Worm (Caenorhabditis elegans) whole organism, mixed stage, embryonic: ENCODE results near the gene str-37.

Experiments
- M03D4.4 ChIP-seq: sonication (generic microtip); optimal IDR thresholded peaks from 2 replicates; lab custom pipeline; 2017; ENCODE audit warnings: mild to moderate bottlenecking, missing genetic modification characterization, missing compliant biosample characterization
- bed-3 ChIP-seq: fragments of 200-800 bp; sonication (Bioruptor generic); optimal IDR thresholded peaks from 3 replicates; lab custom pipeline; 2018; ENCODE audit warnings: mild to moderate bottlenecking, missing genetic modification characterization, moderate library complexity, missing compliant biosample characterization
- blmp-1 ChIP-seq: fragments of 150-350 bp; optimal IDR thresholded peaks from 2 replicates; lab custom pipeline; 2014; ENCODE audit warnings: missing biosample characterization, missing genetic modification characterization
- ceh-43 ChIP-seq: fragments of 200-800 bp; sonication (Bioruptor generic); optimal IDR thresholded peaks from 2 replicates; lab custom pipeline; 2018; ENCODE audit warnings: mild to moderate bottlenecking, missing genetic modification characterization, moderate library complexity, missing compliant biosample characterization
- ces-1 ChIP-seq: fragments of 150-350 bp; optimal IDR thresholded peaks from 2 replicates; lab custom pipeline; 2014; ENCODE audit warnings: missing biosample characterization, missing genetic modification reagents, missing genetic modification characterization
- cnd-1 ChIP-seq: fragments of 200-800 bp; sonication (Bioruptor generic); optimal IDR thresholded peaks from 2 replicates; lab custom pipeline; 2018; ENCODE audit warnings: mild to moderate bottlenecking, missing genetic modification characterization, missing compliant biosample characterization
- drap-1 ChIP-seq: fragments of 200-800 bp; sonication (Bioruptor generic); optimal IDR thresholded peaks from 3 replicates; lab custom pipeline; 2018; ENCODE audit warnings: mild to moderate bottlenecking, missing genetic modification characterization, missing compliant biosample characterization
- elt-1 ChIP-seq: sonication (generic microtip); optimal IDR thresholded peaks from 2 replicates; lab custom pipeline; 2017; ENCODE audit warnings: missing genetic modification characterization, mild to moderate bottlenecking, missing compliant biosample characterization, antibody characterized with exemption, moderate library complexity, borderline replicate concordance; ENCODE audit not compliant: insufficient read depth
- elt-3 ChIP-seq: fragments of 150-350 bp; optimal IDR thresholded peaks from 2 replicates; lab custom pipeline; 2014; ENCODE audit warnings: missing biosample characterization, missing genetic modification characterization
- flh-1 ChIP-seq: fragments of 200-800 bp; sonication (Bioruptor generic); optimal IDR thresholded peaks from 2 replicates; lab custom pipeline; 2018; ENCODE audit warnings: mild to moderate bottlenecking, missing genetic modification characterization, moderate library complexity, missing compliant biosample characterization
- ham-2 ChIP-seq: fragments of 200-800 bp; sonication (Bioruptor generic); optimal IDR thresholded peaks from 2 replicates; lab custom pipeline; 2018; ENCODE audit warnings: mild to moderate bottlenecking, missing genetic modification characterization, missing compliant biosample characterization
- hlh-1 ChIP-seq: fragments of 150-350 bp; optimal IDR thresholded peaks from 2 replicates; lab custom pipeline; 2014; ENCODE audit warnings: missing biosample characterization, missing genetic modification reagents, missing genetic modification characterization
- lin-13 ChIP-seq: fragments of 150-350 bp; optimal IDR thresholded peaks from 2 replicates; lab custom pipeline; 2014; ENCODE audit warnings: missing biosample characterization, missing genetic modification characterization
- lin-32 ChIP-seq: fragments of 200-800 bp; sonication (Bioruptor generic); optimal IDR thresholded peaks from 2 replicates; lab custom pipeline; 2018; ENCODE audit warnings: mild to moderate bottlenecking, missing genetic modification characterization, missing compliant biosample characterization
- lsy-2 ChIP-seq: fragments of 150-350 bp; optimal IDR thresholded peaks from 2 replicates; lab custom pipeline; 2014; ENCODE audit warnings: missing biosample characterization, missing genetic modification characterization
- mab-5 ChIP-seq: fragments of 150-350 bp; optimal IDR thresholded peaks from 2 replicates; lab custom pipeline; 2014; ENCODE audit warnings: missing biosample characterization, missing genetic modification characterization
- mls-2 ChIP-seq: sonication (generic microtip); optimal IDR thresholded peaks from 2 replicates; lab custom pipeline; 2016; ENCODE audit warnings: mild to moderate bottlenecking, missing genetic modification characterization, moderate library complexity, missing compliant biosample characterization
- nhr-12 ChIP-seq: fragments of 150-350 bp; optimal IDR thresholded peaks from 2 replicates; lab custom pipeline; 2014; ENCODE audit warnings: missing biosample characterization, missing genetic modification characterization
- nhr-2 ChIP-seq: fragments of 150-350 bp; optimal IDR thresholded peaks from 2 replicates; lab custom pipeline; 2014; ENCODE audit warnings: missing biosample characterization, missing genetic modification characterization
- nhr-237 ChIP-seq: fragments of 150-350 bp; optimal IDR thresholded peaks from 2 replicates; lab custom pipeline; 2014; ENCODE audit warnings: missing biosample characterization, missing genetic modification characterization
- nhr-76 ChIP-seq: sonication (generic microtip); optimal IDR thresholded peaks from 2 replicates; lab custom pipeline; 2017; ENCODE audit warnings: missing biosample characterization, missing genetic modification characterization
- pha-4 ChIP-seq: fragments of 150-350 bp; optimal IDR thresholded peaks from 2 replicates; lab custom pipeline; 2018; ENCODE audit warnings: missing biosample characterization, missing genetic modification reagents, missing genetic modification characterization
- sem-2 ChIP-seq: fragments of 200-800 bp; sonication (Bioruptor generic); optimal IDR thresholded peaks from 2 replicates; lab custom pipeline; 2018; ENCODE audit warnings: mild to moderate bottlenecking, missing genetic modification characterization, missing compliant biosample characterization
- snpc-4 ChIP-seq: fragments of 150-350 bp; optimal IDR thresholded peaks from 2 replicates; lab custom pipeline; 2014; ENCODE audit warnings: missing biosample characterization, missing genetic modification characterization
- sptf-1 ChIP-seq: sonication (generic microtip); optimal IDR thresholded peaks from 2 replicates; lab custom pipeline; 2017; ENCODE audit warnings: mild to moderate bottlenecking, missing genetic modification characterization, moderate library complexity, missing compliant biosample characterization
- tbx-8 ChIP-seq: fragments of 200-800 bp; sonication (Bioruptor generic); optimal IDR thresholded peaks from 2 replicates; lab custom pipeline; 2018; ENCODE audit warnings: mild to moderate bottlenecking, missing genetic modification characterization, moderate library complexity, missing compliant biosample characterization
- unc-120 ChIP-seq: sonication (generic microtip); optimal IDR thresholded peaks from 2 replicates; lab custom pipeline; 2017; ENCODE audit warnings: missing genetic modification characterization, missing compliant biosample characterization; ENCODE audit not compliant: poor library complexity, severe bottlenecking
- unc-39 ChIP-seq: fragments of 150-350 bp; optimal IDR thresholded peaks from 2 replicates; lab custom pipeline; 2014; ENCODE audit warnings: missing biosample characterization, missing genetic modification characterization
- unc-62 ChIP-seq: fragments of 150-350 bp; optimal IDR thresholded peaks from 2 replicates; lab custom pipeline; 2014; ENCODE audit warnings: missing biosample characterization, missing genetic modification reagents, missing genetic modification characterization
- zip-8 ChIP-seq: fragments of 150-350 bp; optimal IDR thresholded peaks from 2 replicates; lab custom pipeline; 2014; ENCODE audit warnings: missing biosample characterization, missing genetic modification characterization
- ztf-11 ChIP-seq: fragments of 150-350 bp; optimal IDR thresholded peaks from 2 replicates; lab custom pipeline; 2014; ENCODE audit warnings: missing biosample characterization, missing genetic modification characterization

The str-37 gene

DNA sequence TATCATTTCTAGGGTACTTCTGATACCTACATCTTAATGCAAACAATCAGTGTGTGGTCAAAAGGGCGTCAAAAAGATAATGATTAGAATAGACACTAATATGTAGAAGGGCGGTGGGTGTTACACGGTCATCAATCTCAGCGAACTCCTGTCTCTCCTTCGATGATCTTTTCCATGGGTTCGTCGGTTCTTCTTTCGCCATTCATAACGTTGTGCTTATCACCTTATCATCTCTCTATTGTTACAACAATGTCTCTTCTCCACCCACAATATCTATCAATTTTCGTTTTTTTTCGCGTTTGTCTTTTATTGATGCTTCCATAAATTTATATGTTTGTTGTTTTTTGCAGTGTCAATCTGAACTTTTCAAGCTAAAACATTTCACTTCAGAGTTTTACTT is 26.1 kb upstream of the str-37 start, which contains the start of gene ceh-79:
ceh-79 (plus strand) TSS at position 391 of the 400 bp plus-strand sequence.
- no peak for TF ChIP-seq lin-32
- TF ChIP-seq unc-39: no peak
- TF ChIP-seq elt-1 (tag; lab: Kevin White, UChicago): no peak
- TF ChIP-seq tbx-8 (GFP tag; lab: Kevin White, UChicago): no peak
- no peak for TF ChIP-seq M03D4.4 (tag; lab: Kevin White, UChicago)
- no peak for TF ChIP-seq elt-3 (tag; lab: Kevin White, UChicago)
- TF ChIP-seq ztf-11 (tag; lab: Kevin White, UChicago): no peak
- TF ChIP-seq snpc-4 (tag; lab: Kevin White, UChicago): no peak

DNA sequence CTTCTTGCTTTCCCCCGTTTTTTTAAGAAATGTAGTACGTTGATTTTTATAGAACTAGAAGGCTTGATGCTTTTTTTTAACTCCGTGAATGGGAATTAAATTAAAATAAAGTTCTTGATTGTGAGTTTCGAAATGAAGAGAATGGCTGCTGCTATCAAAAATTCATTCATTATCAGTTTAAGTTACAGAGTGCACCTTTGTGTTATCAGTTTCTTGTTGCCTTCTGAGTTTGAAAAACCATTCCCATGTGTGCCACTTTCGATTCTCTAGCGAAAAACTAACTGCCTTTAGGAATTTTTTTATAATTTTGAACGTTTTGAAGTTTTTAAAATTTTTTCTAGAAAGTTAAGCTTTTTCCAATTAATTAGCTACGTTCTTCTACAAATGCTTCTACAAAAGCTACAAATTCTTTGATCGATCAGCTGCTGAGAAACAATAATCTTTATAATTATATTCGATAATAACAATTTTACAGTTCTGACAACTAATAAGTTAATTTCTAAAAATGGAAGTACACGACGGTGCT is 22.8 kb upstream of the str-37 start, which contains the start of gene C26E1.2:
C26E1.2 (plus strand) TSS at position 476 of the 526 bp plus-strand sequence.
- TF ChIP-seq elt-1 (tag; lab: Kevin White, UChicago) (no peak), nhr-237 (tag; lab: Kevin White, UChicago) (no peak), blmp-1 (tag; lab: Kevin White, UChicago) (no peak), sem-2 (GFP tag; lab: Kevin White, UChicago) (no peak), lsy-2 (tag; lab: Kevin White, UChicago) (no peak), sptf-1 (tag; lab: Kevin White, UChicago) (no peak), hlh-1 (tag; lab: Kevin White, UChicago) (no peak), M03D4.4 (tag; lab: Kevin White, UChicago) (no peak), mls-2 (tag; lab: Kevin White, UChicago) (no peak), mab-5 (tag; lab: Kevin White, UChicago) (no peak), snpc-4 (tag; lab: Kevin White, UChicago) (no peak), ces-1 (GFP tag; lab: Kevin White, UChicago) (no peak), nhr-76 (tag; lab: Kevin White, UChicago) (no peak), tbx-8 (GFP tag; lab: Kevin White, UChicago) (no peak), bed-3 (GFP tag; lab: Kevin White, UChicago) (no peak), cnd-1 (tag; lab: Kevin White, UChicago) (no peak), lin-32 (no peak)

DNA sequence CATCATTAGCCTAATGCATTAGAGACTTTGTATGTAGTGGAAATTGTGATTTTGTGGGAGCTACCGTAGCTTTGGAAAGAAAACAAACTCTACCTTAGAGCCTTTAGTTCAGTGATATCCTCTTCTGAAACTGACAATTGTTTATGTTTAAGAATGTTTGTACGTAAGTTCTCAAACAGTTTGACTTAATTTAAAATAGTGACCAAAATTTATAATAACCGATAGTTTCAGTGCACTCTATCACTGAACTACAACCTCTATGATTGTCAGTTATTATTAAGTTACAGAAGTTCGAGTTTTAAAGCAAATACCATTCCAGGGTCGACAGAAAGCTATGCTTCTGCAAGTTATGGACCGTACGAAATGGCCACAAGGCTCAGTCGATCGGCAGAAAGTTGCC is 18.9 kb upstream of the str-37 start, which contains the start of gene C50B6.1:
C50B6.1 (plus strand) TSS at position 301 of the 400 bp plus-strand sequence.
- TF ChIP-seq flh-1 (GFP tag; lab: Kevin White, UChicago): no peak
- TF ChIP-seq ceh-43 (GFP tag; lab: Kevin White, UChicago): no peak
- no peak for TF ChIP-seq nhr-2 (tag; lab: Kevin White, UChicago)
- no peak for TF ChIP-seq unc-62 (GFP tag; lab: Kevin White, UChicago)
- TF ChIP-seq drap-1 (GFP tag; lab: Kevin White, UChicago): no peak
- no peak for TF ChIP-seq lin-13 (tag; lab: Kevin White, UChicago)

DNA sequence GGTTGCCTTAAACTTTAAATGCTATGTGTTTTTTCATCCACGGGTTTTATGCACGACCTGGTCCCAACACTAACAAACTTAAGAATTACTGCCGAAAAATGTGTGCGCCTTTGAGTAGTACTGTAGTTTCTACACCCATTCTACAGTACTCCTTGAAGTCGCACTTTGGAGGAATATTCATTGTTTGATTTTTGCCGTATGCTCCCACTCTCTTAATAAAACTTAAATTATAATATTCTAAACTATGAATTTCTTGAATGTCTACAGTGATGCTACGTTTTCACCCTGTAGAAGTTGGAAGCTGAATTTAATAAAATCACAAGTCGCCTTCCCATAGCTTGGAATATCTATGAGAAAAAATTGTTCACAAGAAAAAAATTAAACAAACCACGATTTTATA is 17.8 kb upstream of the str-37 start:
- TF ChIP-seq nhr-76 (tag; lab: Kevin White, UChicago) (no peak), ztf-11 (tag; lab: Kevin White, UChicago) (no peak), nhr-12 (tag; lab: Kevin White, UChicago) (no peak), lin-32 (no peak), snpc-4 (tag; lab: Kevin White, UChicago) (no peak), zip-8 (tag; lab: Kevin White, UChicago) (no peak), flh-1 (GFP tag; lab: Kevin White, UChicago) (no peak)

DNA sequence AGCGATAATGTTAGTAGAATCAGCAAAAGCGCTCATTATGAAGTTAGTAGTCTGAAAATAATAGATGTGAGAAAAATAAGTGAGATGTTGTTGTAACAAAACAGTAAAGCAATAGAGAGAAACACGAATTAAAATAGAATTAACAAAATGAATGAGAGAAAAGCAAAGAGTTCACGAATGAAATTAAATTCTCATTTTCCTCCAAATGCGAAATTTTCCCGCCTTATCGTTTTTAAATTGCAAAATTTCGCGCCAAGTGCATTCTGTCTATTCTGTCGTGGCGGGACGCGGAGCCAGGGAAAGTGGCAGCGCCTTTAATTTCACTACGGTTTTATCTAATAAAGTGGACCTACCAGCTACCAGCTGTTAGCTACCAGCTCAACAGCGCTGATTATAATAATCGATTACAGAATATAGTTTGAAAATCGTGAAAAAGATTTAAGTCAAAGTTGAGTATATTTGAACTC is 15.3 kb upstream of the str-37 start, which contains the start of gene nasp-2:
nasp-2 (minus strand) TSS at position 51 of the 467 bp plus-strand sequence.
- no peak for TF ChIP-seq nhr-237 (tag; lab: Kevin White, UChicago)
- no peak for TF ChIP-seq snpc-4 (tag; lab: Kevin White, UChicago)
- TF ChIP-seq lin-32: no peak
- TF ChIP-seq nhr-2 (tag; lab: Kevin White, UChicago): no peak
- no peak for TF ChIP-seq pha-4 (tag; lab: Kevin White, UChicago)
- no peak for TF ChIP-seq unc-120 (tag; lab: Kevin White, UChicago)
- TF ChIP-seq ham-2: no peak
- no peak for TF ChIP-seq elt-1 (tag; lab: Kevin White, UChicago)
- TF ChIP-seq, all 35 proteins: peak for 0
